Fruit fly (Drosophila melanogaster) whole organism, embryonic: ENCODE data around the gene CG42535.

Source experiments
- Adf1 ChIP-seq: fragments of 200-800 bp; sonication (Bioruptor generic); IDR thresholded peaks from 2 replicates; pipeline ENCODE4 v1.3.6; 2022; ENCODE audit warnings: missing biosample characterization, missing genetic modification characterization
- CG13894 ChIP-seq: fragments of 200-800 bp; sonication (Bioruptor generic); optimal IDR thresholded peaks from 3 replicates; lab custom pipeline; 2018; ENCODE audit warnings: missing biosample characterization, mild to moderate bottlenecking, missing genetic modification characterization, moderate library complexity
- CG14050 ChIP-seq: fragments of 200-800 bp; sonication (Bioruptor generic); IDR thresholded peaks from 3 replicates; pipeline ENCODE4 v1.3.6; 2022; ENCODE audit warnings: missing biosample characterization, missing genetic modification characterization
- CG15479 ChIP-seq: fragments of 200-800 bp; sonication (Bioruptor generic); optimal IDR thresholded peaks from 3 replicates; lab custom pipeline; 2019; ENCODE audit warnings: missing biosample characterization, mild to moderate bottlenecking, missing genetic modification characterization, moderate library complexity
- CG15601 ChIP-seq: fragments of 200-800 bp; sonication (Bioruptor generic); optimal IDR thresholded peaks from 3 replicates; lab custom pipeline; 2019; ENCODE audit warnings: missing biosample characterization, mild to moderate bottlenecking, missing genetic modification characterization, moderate library complexity
- CG17385 ChIP-seq: fragments of 200-800 bp; sonication (Bioruptor generic); optimal IDR thresholded peaks from 3 replicates; lab custom pipeline; 2018; ENCODE audit warnings: missing biosample characterization, mild to moderate bottlenecking, missing genetic modification characterization
- CG1832 ChIP-seq: fragments of 200-800 bp; sonication (Bioruptor generic); optimal IDR thresholded peaks from 2 replicates; lab custom pipeline; 2017; ENCODE audit warnings: missing biosample characterization, mild to moderate bottlenecking, missing genetic modification characterization, inconsistent platforms
- CG32532 ChIP-seq: fragments of 200-800 bp; sonication (Bioruptor generic); IDR thresholded peaks from 2 replicates; pipeline ENCODE4 v1.3.6; 2022; ENCODE audit warnings: missing biosample characterization, missing genetic modification characterization
- CG32767 ChIP-seq: fragments of 200-800 bp; sonication (Bioruptor generic); IDR thresholded peaks from 2 replicates; pipeline ENCODE4 v1.3.6; 2022; ENCODE audit warnings: missing biosample characterization, missing genetic modification characterization
- CG4360 ChIP-seq: fragments of 200-800 bp; sonication (Bioruptor generic); IDR thresholded peaks from 2 replicates; pipeline ENCODE4 v1.3.6; 2022; ENCODE audit warnings: missing biosample characterization, missing genetic modification characterization
- CG4404 ChIP-seq: fragments of 200-800 bp; sonication (Bioruptor generic); IDR thresholded peaks from 2 replicates; pipeline ENCODE4 v1.3.6; 2022; ENCODE audit warnings: missing biosample characterization, missing genetic modification characterization
- CG6813 ChIP-seq: fragments of 200-800 bp; sonication (Bioruptor generic); optimal IDR thresholded peaks from 2 replicates; lab custom pipeline; 2017; ENCODE audit warnings: missing biosample characterization, missing genetic modification characterization, mild to moderate bottlenecking, moderate library complexity, missing genetic modification reagents
- CG7987 ChIP-seq: fragments of 200-800 bp; sonication (Bioruptor generic); optimal IDR thresholded peaks from 2 replicates; lab custom pipeline; 2018; ENCODE audit warnings: missing biosample characterization, mild to moderate bottlenecking, missing genetic modification characterization, moderate library complexity
- CG8924 ChIP-seq: fragments of 200-800 bp; optimal IDR thresholded peaks from 3 replicates; lab custom pipeline; 2019; ENCODE audit warnings: missing biosample characterization, mild to moderate bottlenecking, missing genetic modification characterization, moderate library complexity
- CG9797 ChIP-seq: fragments of 200-800 bp; sonication (Bioruptor generic); optimal IDR thresholded peaks from 3 replicates; lab custom pipeline; 2018; ENCODE audit warnings: missing biosample characterization, mild to moderate bottlenecking, missing genetic modification characterization
- Dbx ChIP-seq: fragments of 200-800 bp; sonication (Bioruptor generic); IDR thresholded peaks from 3 replicates; pipeline ENCODE4 v1.3.6; 2022; ENCODE audit warnings: missing biosample characterization, missing genetic modification characterization
- Dll ChIP-seq: fragments of 200-800 bp; sonication (Bioruptor generic); IDR thresholded peaks from 4 replicates; pipeline ENCODE4 v1.3.6; 2022; ENCODE audit warnings: missing biosample characterization, missing genetic modification characterization; ENCODE audit not compliant: partially characterized antibody
- E2f2 ChIP-seq: fragments of 200-800 bp; sonication (Bioruptor generic); IDR thresholded peaks from 2 replicates; pipeline ENCODE4 v1.3.6; 2022; ENCODE audit warnings: missing biosample characterization, missing genetic modification characterization
- Fer2 ChIP-seq: fragments of 200-800 bp; sonication (Bioruptor generic); optimal IDR thresholded peaks from 2 replicates; lab custom pipeline; 2018; ENCODE audit warnings: missing biosample characterization, mild to moderate bottlenecking, missing genetic modification characterization, moderate library complexity
- Hey ChIP-seq: fragments of 200-800 bp; sonication (Bioruptor generic); optimal IDR thresholded peaks from 3 replicates; lab custom pipeline; 2018; ENCODE audit warnings: missing biosample characterization, mild to moderate bottlenecking, missing genetic modification characterization
- MBD-R2 ChIP-seq: fragments of 200-800 bp; sonication (Bioruptor generic); IDR thresholded peaks from 2 replicates; pipeline ENCODE4 v1.3.6; 2022; ENCODE audit warnings: missing biosample characterization, missing genetic modification characterization
- Med ChIP-seq: fragments of 200-800 bp; sonication (Bioruptor generic); peaks from one replicate; lab custom pipeline; 2016; ENCODE audit warnings: missing biosample characterization, missing genetic modification characterization, mild to moderate bottlenecking, inconsistent platforms, moderate library complexity
- Nf-YA ChIP-seq: fragments of 200-800 bp; sonication (Bioruptor generic); IDR thresholded peaks from 2 replicates; pipeline ENCODE4 v1.3.6; 2022; ENCODE audit warnings: missing biosample characterization, missing genetic modification characterization
- Rfx ChIP-seq: fragments of 200-800 bp; sonication (Bioruptor generic); IDR thresholded peaks from 2 replicates; pipeline ENCODE4 v1.3.6; 2022; ENCODE audit warnings: missing biosample characterization, missing genetic modification characterization
- Scr ChIP-seq: fragments of 200-800 bp; sonication (Bioruptor generic); IDR thresholded peaks from 2 replicates; pipeline ENCODE4 v1.3.6; 2022; ENCODE audit warnings: missing biosample characterization, missing genetic modification characterization; ENCODE audit not compliant: partially characterized antibody
- Sox102F ChIP-seq: fragments of 200-800 bp; sonication (Bioruptor generic); optimal IDR thresholded peaks from 2 replicates; lab custom pipeline; 2018; ENCODE audit warnings: missing biosample characterization, mild to moderate bottlenecking, missing genetic modification characterization, moderate library complexity
- Ssrp ChIP-seq: fragments of 200-800 bp; sonication (Bioruptor generic); optimal IDR thresholded peaks from 2 replicates; lab custom pipeline; 2018; ENCODE audit warnings: missing biosample characterization, mild to moderate bottlenecking, missing genetic modification characterization, moderate library complexity
- abd-A ChIP-seq: fragments of 200-800 bp; sonication (Bioruptor generic); optimal IDR thresholded peaks from 3 replicates; lab custom pipeline; 2019; ENCODE audit warnings: missing biosample characterization, mild to moderate bottlenecking, missing genetic modification characterization, moderate library complexity
- al ChIP-seq: fragments of 200-800 bp; sonication (Bioruptor generic); IDR thresholded peaks from 2 replicates; pipeline ENCODE4 v1.3.6; 2022; ENCODE audit warnings: missing biosample characterization, missing genetic modification characterization
- ara ChIP-seq: fragments of 200-800 bp; sonication (Bioruptor generic); IDR thresholded peaks from 2 replicates; pipeline ENCODE4 v1.3.6; 2022; ENCODE audit warnings: missing biosample characterization, missing genetic modification characterization
- cad ChIP-seq: fragments of >200 bp; optimal IDR thresholded peaks from 2 replicates; lab custom pipeline; 2017; ENCODE audit warnings: missing biosample characterization, missing genetic modification characterization
- cato ChIP-seq: fragments of 200-800 bp; sonication (Bioruptor generic); optimal IDR thresholded peaks from 2 replicates; lab custom pipeline; 2016; ENCODE audit warnings: missing biosample characterization, missing genetic modification characterization, borderline replicate concordance
- chm ChIP-seq: fragments of 200-800 bp; sonication (Bioruptor generic); IDR thresholded peaks from 2 replicates; pipeline ENCODE4 v1.3.6; 2022; ENCODE audit warnings: missing biosample characterization, missing genetic modification characterization
- ci ChIP-seq: fragments of 200-800 bp; sonication (Bioruptor generic); IDR thresholded peaks from 3 replicates; pipeline ENCODE4 v1.3.6; 2022; ENCODE audit warnings: missing biosample characterization, missing genetic modification characterization
- crc ChIP-seq: fragments of 200-800 bp; sonication (Bioruptor generic); optimal IDR thresholded peaks from 2 replicates; lab custom pipeline; 2016; ENCODE audit warnings: missing biosample characterization, missing genetic modification characterization
- crol ChIP-seq: fragments of 200-800 bp; sonication (Bioruptor generic); IDR thresholded peaks from 2 replicates; pipeline ENCODE4 v1.3.6; 2022; ENCODE audit warnings: missing biosample characterization, missing genetic modification characterization
- ftz-f1 ChIP-seq: fragments of 200-800 bp; sonication (Bioruptor generic); optimal IDR thresholded peaks from 2 replicates; lab custom pipeline; 2016; ENCODE audit warnings: missing biosample characterization, missing genetic modification characterization
- gem ChIP-seq: fragments of 200-800 bp; sonication (Bioruptor generic); optimal IDR thresholded peaks from 2 replicates; lab custom pipeline; 2019; ENCODE audit warnings: missing biosample characterization, mild to moderate bottlenecking, missing genetic modification characterization, moderate library complexity
- lab ChIP-seq: fragments of 200-800 bp; sonication (Bioruptor generic); optimal IDR thresholded peaks from 3 replicates; lab custom pipeline; 2017; ENCODE audit warnings: missing biosample characterization, missing genetic modification characterization, mild to moderate bottlenecking, moderate library complexity, missing genetic modification reagents
- mirr ChIP-seq: fragments of 200-800 bp; sonication (Bioruptor generic); optimal IDR thresholded peaks from 3 replicates; lab custom pipeline; 2018; ENCODE audit warnings: missing biosample characterization, mild to moderate bottlenecking, missing genetic modification characterization
- nom ChIP-seq: fragments of 200-800 bp; sonication (Bioruptor generic); optimal IDR thresholded peaks from 2 replicates; lab custom pipeline; 2017; ENCODE audit warnings: missing biosample characterization, missing genetic modification characterization, mild to moderate bottlenecking, moderate library complexity, missing genetic modification reagents
- oc ChIP-seq: fragments of 200-800 bp; sonication (Bioruptor generic); optimal IDR thresholded peaks from 2 replicates; lab custom pipeline; 2018; ENCODE audit warnings: missing biosample characterization, mild to moderate bottlenecking, missing genetic modification characterization, moderate library complexity
- rib ChIP-seq: fragments of 200-800 bp; sonication (Bioruptor generic); IDR thresholded peaks from 2 replicates; pipeline ENCODE4 v1.3.6; 2022; ENCODE audit warnings: missing biosample characterization, missing genetic modification characterization
- sens-2 ChIP-seq: fragments of 200-800 bp; sonication (Bioruptor generic); IDR thresholded peaks from 2 replicates; pipeline ENCODE4 v1.3.6; 2022; ENCODE audit warnings: missing biosample characterization, missing genetic modification characterization
- sqz ChIP-seq: fragments of 200-800 bp; sonication (Bioruptor generic); optimal IDR thresholded peaks from 3 replicates; lab custom pipeline; 2018; ENCODE audit warnings: missing biosample characterization, mild to moderate bottlenecking, missing genetic modification characterization
- sr ChIP-seq: fragments of 200-800 bp; sonication (Bioruptor generic); IDR thresholded peaks from 3 replicates; pipeline ENCODE4 v1.3.6; 2022; ENCODE audit warnings: missing biosample characterization, missing genetic modification characterization
- ssp ChIP-seq: fragments of 200-800 bp; sonication (Bioruptor generic); IDR thresholded peaks from 2 replicates; pipeline ENCODE4 v1.3.6; 2022; ENCODE audit warnings: missing biosample characterization, missing genetic modification characterization
- stwl ChIP-seq: fragments of 200-800 bp; sonication (Bioruptor generic); optimal IDR thresholded peaks from 3 replicates; lab custom pipeline; 2018; ENCODE audit warnings: missing biosample characterization, mild to moderate bottlenecking, missing genetic modification characterization, moderate library complexity
- trh ChIP-seq: fragments of 200-800 bp; sonication (Bioruptor generic); optimal IDR thresholded peaks from 2 replicates; lab custom pipeline; 2016; ENCODE audit warnings: missing biosample characterization, missing genetic modification characterization
- unpg ChIP-seq: fragments of 200-800 bp; sonication (Bioruptor generic); optimal IDR thresholded peaks from 3 replicates; lab custom pipeline; 2018; ENCODE audit warnings: missing biosample characterization, mild to moderate bottlenecking, missing genetic modification characterization, moderate library complexity
- z ChIP-seq: fragments of 200-800 bp; sonication (Bioruptor generic); IDR thresholded peaks from 3 replicates; pipeline ENCODE4 v1.3.6; 2022; ENCODE audit warnings: missing biosample characterization, missing genetic modification characterization

CG42535 gene

DNA sequence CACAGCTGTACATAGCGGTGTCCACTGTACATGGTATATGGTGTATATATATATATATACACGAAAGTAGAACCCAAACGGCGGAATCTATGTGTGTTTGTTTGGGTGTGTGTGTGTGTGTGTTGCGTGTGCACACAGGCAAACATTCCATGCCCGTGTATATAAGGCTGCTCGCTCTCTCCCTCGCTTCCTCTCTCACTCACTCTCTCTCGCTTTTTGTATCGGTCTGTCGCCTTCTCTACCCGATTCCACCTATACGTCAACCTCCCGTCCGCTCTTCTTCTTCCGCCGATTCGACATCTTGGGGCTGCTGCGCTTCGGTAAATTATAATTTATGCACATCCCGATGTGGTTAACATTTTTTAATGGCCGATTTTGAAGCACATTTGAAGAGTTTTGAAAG is 43.4 kb upstream of the CG42535 start (continued):
- TF ChIP-seq CG6813 (GFP tag; lab: Kevin White, UChicago): peak; percentile 12
- no peak for TF ChIP-seq z
- no peak for TF ChIP-seq Fer2 (tag; lab: Kevin White, UChicago)
- TF ChIP-seq rib (GFP tag; lab: Robert Waterston, UW): 0 out of 2 replicates have a peak, but pooled peaks have one; percentile 23
- TF ChIP-seq nom (GFP tag; lab: Kevin White, UChicago): peak; percentile 21
- TF ChIP-seq ssp: no peak
- peak; percentile 68 for TF ChIP-seq oc
- TF ChIP-seq CG1832 (GFP tag; lab: Kevin White, UChicago): peak; percentile 75
- peak; percentile 39 for TF ChIP-seq CG8924 (tag; lab: Kevin White, UChicago)
- no peak for TF ChIP-seq CG7987 (GFP tag; lab: Kevin White, UChicago)
- no peak for TF ChIP-seq sens-2
- TF ChIP-seq Med: peak; percentile 39
- 0 out of 2 replicates have a peak, but pooled peaks have one; percentile 41 for TF ChIP-seq CG4360 (GFP tag; lab: Robert Waterston, UW)
- TF ChIP-seq lab: no peak
- TF ChIP-seq CG17385: peak; percentile 88
- peak; percentile 2 for TF ChIP-seq stwl
- TF ChIP-seq CG9797 (GFP tag; lab: Kevin White, UChicago): no peak
- TF ChIP-seq cad (GFP tag; lab: Kevin White, UChicago): no peak
- no peak for TF ChIP-seq ara (GFP tag; lab: Robert Waterston, UW)
- TF ChIP-seq gem (tag; lab: Kevin White, UChicago): no peak
- 0 out of 2 replicates have a peak, but pooled peaks have one; percentile 16 for TF ChIP-seq E2f2 (GFP tag; lab: Robert Waterston, UW)
- no peak for TF ChIP-seq cato
- TF ChIP-seq Dll (GFP tag; lab: Robert Waterston, UW): 0 out of 4 replicates have a peak, but pooled peaks have one; percentile 41
- no peak for TF ChIP-seq trh
- TF ChIP-seq Nf-YA: no peak
- 0 out of 2 replicates have a peak, but pooled peaks have one; percentile 13 for TF ChIP-seq Scr (GFP tag; lab: Robert Waterston, UW)
- TF ChIP-seq CG15601 (tag; lab: Kevin White, UChicago): no peak
- no peak for TF ChIP-seq ftz-f1 (GFP tag; lab: Kevin White, UChicago)
- peak; percentile 11 for TF ChIP-seq CG15479 (GFP tag; lab: Kevin White, UChicago)

- no peak for TF ChIP-seq Sox102F (GFP tag; lab: Kevin White, UChicago)
- no peak for TF ChIP-seq crc (GFP tag; lab: Kevin White, UChicago)
- peak; percentile 49; the same call in 2 of the 3 replicates for TF ChIP-seq sr (GFP tag; lab: Robert Waterston, UW)
- peak; percentile 5; the same call in 1 of the 2 replicates for TF ChIP-seq Rfx (GFP tag; lab: Robert Waterston, UW)
- no peak for TF ChIP-seq ssp
- peak; percentile 50 for TF ChIP-seq CG13894 (tag; lab: Kevin White, UChicago)
- no peak for TF ChIP-seq CG32532 (GFP tag; lab: Robert Waterston, UW)
- TF ChIP-seq Hey (tag; lab: Kevin White, UChicago): peak; percentile 39
- peak; percentile 22 for TF ChIP-seq CG17385
- no peak for TF ChIP-seq MBD-R2 (GFP tag; lab: Robert Waterston, UW)
- TF ChIP-seq Ssrp (tag; lab: Kevin White, UChicago): no peak
- TF ChIP-seq Adf1 (GFP tag; lab: Robert Waterston, UW): peak; percentile 42; the same call in 1 of the 2 replicates
- no peak for TF ChIP-seq CG4404 (GFP tag; lab: Robert Waterston, UW)
- peak; percentile 68; the same call in 1 of the 2 replicates for TF ChIP-seq CG32767 (GFP tag; lab: Robert Waterston, UW)
- peak; percentile 90 for TF ChIP-seq crol (GFP tag; lab: Robert Waterston, UW)
- TF ChIP-seq ci (GFP tag; lab: Robert Waterston, UW): 0 out of 3 replicates have a peak, but pooled peaks have one; percentile 30
- peak; percentile 15 for TF ChIP-seq Med
- TF ChIP-seq al: no peak
- TF ChIP-seq chm (GFP tag; lab: Robert Waterston, UW): 0 out of 2 replicates have a peak, but pooled peaks have one; percentile 32
- no peak for TF ChIP-seq CG14050 (GFP tag; lab: Robert Waterston, UW)
- peak; percentile 87 for TF ChIP-seq abd-A (tag; lab: Kevin White, UChicago)
- no peak for TF ChIP-seq mirr
- TF ChIP-seq sqz (GFP tag; lab: Kevin White, UChicago): peak; percentile 11
- TF ChIP-seq unpg (GFP tag; lab: Kevin White, UChicago): no peak
- 0 out of 3 replicates have a peak, but pooled peaks have one; percentile 21 for TF ChIP-seq Dbx
These were observed 41.8 kb upstream of the CG42535 start for dm6 chr3L:10672540-10672939.
